Fruit fly (Drosophila melanogaster) whole organism, embryonic: ENCODE measurements around the gene CG5096.

ENCODE experiments used
- Abd-B ChIP-seq: fragments of 200-800 bp; sonication (Bioruptor generic); optimal IDR thresholded peaks from 2 replicates; lab custom pipeline; 2018; ENCODE audit warnings: missing biosample characterization, mild to moderate bottlenecking, missing genetic modification characterization, moderate library complexity
- Aef1 ChIP-seq: fragments of 200-800 bp; sonication (Bioruptor generic); IDR thresholded peaks from 3 replicates; pipeline ENCODE4 v1.3.6; 2022; ENCODE audit warnings: missing biosample characterization, missing genetic modification characterization
- CG11504 ChIP-seq: fragments of 200-800 bp; sonication (Bioruptor generic); optimal IDR thresholded peaks from 3 replicates; lab custom pipeline; 2019; ENCODE audit warnings: missing biosample characterization, mild to moderate bottlenecking, missing genetic modification characterization, moderate library complexity
- CG11560 ChIP-seq: fragments of 200-800 bp; sonication (Bioruptor generic); IDR thresholded peaks from 3 replicates; pipeline ENCODE4 v1.3.6; 2022; ENCODE audit warnings: missing biosample characterization, missing genetic modification characterization
- CG11695 ChIP-seq: fragments of 200-800 bp; sonication (Bioruptor generic); IDR thresholded peaks from 3 replicates; pipeline ENCODE4 v1.3.6; 2022; ENCODE audit warnings: missing biosample characterization, missing genetic modification characterization
- CG17612 ChIP-seq: fragments of 200-800 bp; sonication (Bioruptor generic); IDR thresholded peaks from 2 replicates; pipeline ENCODE4 v1.3.6; 2022; ENCODE audit warnings: missing biosample characterization, missing genetic modification characterization
- CG18011 ChIP-seq: fragments of 200-800 bp; sonication (Bioruptor generic); optimal IDR thresholded peaks from 2 replicates; lab custom pipeline; 2017; ENCODE audit warnings: missing biosample characterization, missing genetic modification characterization, mild to moderate bottlenecking, moderate library complexity, missing genotype
- CG2116 ChIP-seq: fragments of 200-800 bp; sonication (Bioruptor generic); optimal IDR thresholded peaks from 3 replicates; lab custom pipeline; 2018; ENCODE audit warnings: missing biosample characterization, mild to moderate bottlenecking, missing genetic modification characterization
- CG2202 ChIP-seq: fragments of 200-800 bp; sonication (Bioruptor generic); optimal IDR thresholded peaks from 2 replicates; lab custom pipeline; 2018; ENCODE audit warnings: missing biosample characterization, mild to moderate bottlenecking, missing genetic modification characterization
- CG3726 ChIP-seq: fragments of 200-800 bp; sonication (Bioruptor generic); IDR thresholded peaks from 3 replicates; pipeline ENCODE4, ENCODE4 v1.3.6; 2022; ENCODE audit warnings: missing biosample characterization, missing genetic modification characterization
- CG6254 ChIP-seq: fragments of 200-800 bp; sonication (Bioruptor generic); optimal IDR thresholded peaks from 3 replicates; lab custom pipeline; 2017; ENCODE audit warnings: mild to moderate bottlenecking, missing biosample characterization, missing genetic modification reagents, missing genetic modification characterization
- CG6683 ChIP-seq: fragments of 200-800 bp; sonication (Bioruptor generic); optimal IDR thresholded peaks from 2 replicates; lab custom pipeline; 2017; ENCODE audit warnings: missing biosample characterization, mild to moderate bottlenecking, missing genetic modification characterization, missing genetic modification reagents
- CG6813 ChIP-seq: fragments of 200-800 bp; sonication (Bioruptor generic); optimal IDR thresholded peaks from 2 replicates; lab custom pipeline; 2017; ENCODE audit warnings: missing biosample characterization, missing genetic modification characterization, mild to moderate bottlenecking, moderate library complexity, missing genetic modification reagents
- CG7556 ChIP-seq: fragments of 200-800 bp; sonication (Bioruptor generic); optimal IDR thresholded peaks from 2 replicates; lab custom pipeline; 2017; ENCODE audit warnings: missing biosample characterization, mild to moderate bottlenecking, missing genetic modification characterization
- CG7987 ChIP-seq: fragments of 200-800 bp; sonication (Bioruptor generic); optimal IDR thresholded peaks from 2 replicates; lab custom pipeline; 2018; ENCODE audit warnings: missing biosample characterization, mild to moderate bottlenecking, missing genetic modification characterization, moderate library complexity
- CG8089 ChIP-seq: fragments of 200-800 bp; sonication (Bioruptor generic); optimal IDR thresholded peaks from 3 replicates; lab custom pipeline; 2016; ENCODE audit warnings: missing biosample characterization, missing genetic modification characterization
- CG8924 ChIP-seq: fragments of 200-800 bp; optimal IDR thresholded peaks from 3 replicates; lab custom pipeline; 2019; ENCODE audit warnings: missing biosample characterization, mild to moderate bottlenecking, missing genetic modification characterization, moderate library complexity
- CG9817 ChIP-seq: fragments of 200-800 bp; sonication (Bioruptor generic); optimal IDR thresholded peaks from 2 replicates; lab custom pipeline; 2018; ENCODE audit warnings: missing biosample characterization, mild to moderate bottlenecking, missing genetic modification characterization, moderate library complexity
- Chrac-16 ChIP-seq: fragments of 200-800 bp; sonication (Bioruptor generic); optimal IDR thresholded peaks from 3 replicates; lab custom pipeline; 2016; ENCODE audit warnings: missing biosample characterization, missing genetic modification characterization
- D19A ChIP-seq: fragments of 200-800 bp; optimal IDR thresholded peaks from 3 replicates; lab custom pipeline; 2019; ENCODE audit warnings: missing biosample characterization, mild to moderate bottlenecking, missing genetic modification characterization, moderate library complexity
- Doc2 ChIP-seq: fragments of 200-800 bp; sonication (Bioruptor generic); IDR thresholded peaks from 2 replicates; pipeline ENCODE4 v1.3.6; 2022; ENCODE audit warnings: missing biosample characterization, missing genetic modification characterization
- Drgx ChIP-seq: fragments of 200-800 bp; sonication (Bioruptor generic); IDR thresholded peaks from 2 replicates; pipeline ENCODE4 v1.3.6; 2022; ENCODE audit warnings: missing biosample characterization, missing genetic modification characterization
- Eip74EF ChIP-seq, 2 experiments: fragments of 200-800 bp in 1 of 2; fragments of >200 bp in 1 of 2; sonication (Bioruptor generic) in 1 of 2; optimal IDR thresholded peaks; 2 replicates each; lab custom pipeline; 2017 to 2019; ENCODE audit warnings: missing biosample characterization in 2 of 2, missing genetic modification characterization in 2 of 2, mild to moderate bottlenecking in 1 of 2, moderate library complexity in 1 of 2
- Max ChIP-seq: fragments of 200-800 bp; sonication (Bioruptor generic); optimal IDR thresholded peaks from 2 replicates; lab custom pipeline; 2016; ENCODE audit warnings: missing biosample characterization, mild to moderate bottlenecking, missing genetic modification characterization
- Oli ChIP-seq: fragments of 200-800 bp; sonication (Bioruptor generic); optimal IDR thresholded peaks from 2 replicates; lab custom pipeline; 2018; ENCODE audit warnings: missing biosample characterization, mild to moderate bottlenecking, missing genetic modification characterization, moderate library complexity
- Opbp ChIP-seq: fragments of 200-800 bp; sonication (Bioruptor generic); IDR thresholded peaks from 3 replicates; pipeline ENCODE4 v1.3.6; 2022; ENCODE audit warnings: missing biosample characterization, missing genetic modification characterization; ENCODE audit not compliant: partially characterized antibody
- Ptx1 ChIP-seq: fragments of 200-800 bp; sonication (Bioruptor generic); IDR thresholded peaks from 2 replicates; pipeline ENCODE4 v1.3.6; 2022; ENCODE audit warnings: missing biosample characterization, missing genetic modification characterization
- Sin3A ChIP-seq: fragments of >200 bp; optimal IDR thresholded peaks from 2 replicates; lab custom pipeline; 2018
- Sox102F ChIP-seq: fragments of 200-800 bp; sonication (Bioruptor generic); optimal IDR thresholded peaks from 2 replicates; lab custom pipeline; 2018; ENCODE audit warnings: missing biosample characterization, mild to moderate bottlenecking, missing genetic modification characterization, moderate library complexity
- Spps ChIP-seq: fragments of 200-800 bp; sonication (Bioruptor generic); optimal IDR thresholded peaks from 2 replicates; lab custom pipeline; 2018; ENCODE audit warnings: missing biosample characterization, mild to moderate bottlenecking, missing genetic modification characterization
- Stat92E ChIP-seq, 3 experiments: fragments of >200 bp in 2 of 3; fragments of 200-800 bp in 1 of 3; sonication (Bioruptor generic) in 1 of 3; optimal IDR thresholded peaks; 2 replicates each; lab custom pipeline; 2017 to 2019; ENCODE audit warnings: missing biosample characterization in 3 of 3, missing genetic modification characterization in 3 of 3, mild to moderate bottlenecking in 1 of 3, moderate library complexity in 1 of 3
- Taf1 ChIP-seq: fragments of 200-800 bp; sonication (Bioruptor generic); IDR thresholded peaks from 2 replicates; pipeline ENCODE4 v1.3.6; 2022; ENCODE audit warnings: missing biosample characterization, missing genetic modification characterization
- Usf ChIP-seq: fragments of 200-800 bp; sonication (Bioruptor generic); optimal IDR thresholded peaks from 2 replicates; lab custom pipeline; 2017; ENCODE audit warnings: missing genotype, missing biosample characterization, missing genetic modification characterization
- YL-1 ChIP-seq: fragments of 200-800 bp; sonication (Bioruptor generic); optimal IDR thresholded peaks from 3 replicates; lab custom pipeline; 2017; ENCODE audit warnings: missing biosample characterization, mild to moderate bottlenecking, missing genetic modification characterization
- az2 ChIP-seq: fragments of 200-800 bp; sonication (Bioruptor generic); optimal IDR thresholded peaks from 3 replicates; lab custom pipeline; 2016; ENCODE audit warnings: missing biosample characterization, missing genetic modification characterization
- btn ChIP-seq: fragments of 200-800 bp; sonication (Bioruptor generic); optimal IDR thresholded peaks from 2 replicates; lab custom pipeline; 2016; ENCODE audit warnings: missing biosample characterization, missing genetic modification characterization
- chif ChIP-seq, 2 experiments: fragments of 200-800 bp; sonication (Bioruptor generic); optimal IDR thresholded peaks; 3 replicates each; lab custom pipeline; 2016; ENCODE audit warnings: missing biosample characterization in 2 of 2, missing genetic modification characterization in 2 of 2
- chinmo ChIP-seq: fragments of 200-800 bp; sonication (Bioruptor generic); IDR thresholded peaks from 4 replicates; pipeline ENCODE4 v1.3.6; 2022; ENCODE audit warnings: missing biosample characterization, missing genetic modification characterization; ENCODE audit not compliant: partially characterized antibody
- crol ChIP-seq: fragments of 200-800 bp; sonication (Bioruptor generic); IDR thresholded peaks from 2 replicates; pipeline ENCODE4 v1.3.6; 2022; ENCODE audit warnings: missing biosample characterization, missing genetic modification characterization
- exex ChIP-seq: fragments of 200-800 bp; sonication (Bioruptor generic); optimal IDR thresholded peaks from 4 replicates; lab custom pipeline; 2018; ENCODE audit warnings: missing biosample characterization, mild to moderate bottlenecking, missing genetic modification characterization, moderate library complexity
- ftz-f1 ChIP-seq: fragments of 200-800 bp; sonication (Bioruptor generic); optimal IDR thresholded peaks from 2 replicates; lab custom pipeline; 2016; ENCODE audit warnings: missing biosample characterization, missing genetic modification characterization
- lmd ChIP-seq: fragments of 200-800 bp; sonication (Bioruptor generic); IDR thresholded peaks from 2 replicates; pipeline ENCODE4 v1.3.6; 2022; ENCODE audit warnings: missing biosample characterization, missing genetic modification characterization
- onecut ChIP-seq: fragments of 200-800 bp; sonication (Bioruptor generic); IDR thresholded peaks from 2 replicates; pipeline ENCODE4 v1.3.6; 2022; ENCODE audit warnings: missing biosample characterization, missing genetic modification characterization
- org-1 ChIP-seq: fragments of 200-800 bp; sonication (Bioruptor generic); optimal IDR thresholded peaks from 2 replicates; lab custom pipeline; 2017; ENCODE audit warnings: missing biosample characterization, missing genetic modification characterization
- row ChIP-seq: fragments of 200-800 bp; sonication (Bioruptor generic); IDR thresholded peaks from 3 replicates; pipeline ENCODE4 v1.3.6; 2022; ENCODE audit warnings: missing biosample characterization, missing genetic modification characterization
- scrt ChIP-seq: fragments of 200-800 bp; sonication (Bioruptor generic); optimal IDR thresholded peaks from 2 replicates; lab custom pipeline; 2018; ENCODE audit warnings: missing biosample characterization, mild to moderate bottlenecking, missing genetic modification characterization, moderate library complexity
- tll ChIP-seq, 2 experiments: fragments of 200-800 bp in 1 of 2; fragments of >200 bp in 1 of 2; sonication (Bioruptor generic) in 1 of 2; optimal IDR thresholded peaks; 2 replicates each; lab custom pipeline; 2017 to 2019; ENCODE audit warnings: missing biosample characterization in 2 of 2, missing genetic modification characterization in 2 of 2, mild to moderate bottlenecking in 1 of 2, moderate library complexity in 1 of 2
- ttk ChIP-seq: fragments of 200-800 bp; sonication (Bioruptor generic); IDR thresholded peaks from 2 replicates; pipeline ENCODE4 v2.1.2; 2022; ENCODE audit warnings: missing biosample characterization, missing genetic modification characterization
- unpg ChIP-seq: fragments of 200-800 bp; sonication (Bioruptor generic); optimal IDR thresholded peaks from 3 replicates; lab custom pipeline; 2018; ENCODE audit warnings: missing biosample characterization, mild to moderate bottlenecking, missing genetic modification characterization, moderate library complexity
- vvl ChIP-seq: fragments of 200-800 bp; sonication (Bioruptor generic); IDR thresholded peaks from 2 replicates; pipeline ENCODE4 v1.3.6; 2022; ENCODE audit warnings: missing biosample characterization, missing genetic modification characterization

The CG5096 gene

DNA sequence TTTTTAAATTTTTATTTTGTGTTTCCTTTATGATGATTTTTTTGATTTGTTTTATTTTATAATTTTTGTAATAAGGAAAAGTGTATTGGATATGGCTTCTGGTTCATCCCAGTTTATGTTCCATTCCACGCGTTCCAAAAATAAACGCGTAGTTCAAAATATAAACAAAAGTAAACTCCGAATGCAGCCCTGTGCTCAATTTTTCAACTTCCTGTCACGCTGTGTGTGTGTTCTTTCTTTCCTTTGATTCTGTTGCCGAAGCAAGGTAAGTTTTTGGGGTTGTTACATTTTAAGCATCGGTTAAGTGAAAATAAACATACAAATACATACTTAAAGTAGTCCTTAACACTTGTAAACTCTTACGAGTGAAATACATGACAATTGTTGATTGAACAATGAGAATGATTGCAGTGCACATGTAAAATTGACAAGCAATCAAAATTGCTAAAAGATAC lies 26.1 kb downstream of the CG5096 start, which contains the start of the genes Ip259 and RpS27A (continued):
- 0 out of 2 replicates have a peak, but pooled peaks have one; percentile 5 for TF ChIP-seq Drgx (GFP tag; lab: Robert Waterston, UW)
- peak; percentile 74 for TF ChIP-seq scrt (GFP tag; lab: Kevin White, UChicago)
- TF ChIP-seq ttk (GFP tag; lab: Robert Waterston, UW): peak; percentile 75
- TF ChIP-seq CG11560 (tag; lab: Robert Waterston, UW): no peak
- TF ChIP-seq CG7556 (GFP tag; lab: Kevin White, UChicago): no peak
- peak; percentile 18 for TF ChIP-seq CG6254 (GFP tag; lab: Kevin White, UChicago)
- TF ChIP-seq chif (GFP tag; optimal IDR thresholded peaks at IDR 0.05; lab: Kevin White, UChicago): peak; percentile 53 to 75
- TF ChIP-seq org-1 (GFP tag; lab: Kevin White, UChicago): peak; percentile 40
- TF ChIP-seq exex (tag; lab: Kevin White, UChicago): no peak
- peak; percentile 98 for TF ChIP-seq CG2116 (GFP tag; lab: Kevin White, UChicago)
- TF ChIP-seq CG6683: peak; percentile 51
- peak; percentile 55 for TF ChIP-seq CG18011
- TF ChIP-seq CG8924: peak; percentile 61
- no peak for TF ChIP-seq Abd-B
- TF ChIP-seq Taf1: no peak
- TF ChIP-seq Aef1 (GFP tag; lab: Robert Waterston, UW): peak; percentile 54; the same call in 2 of the 3 replicates
- peak; percentile 83 for TF ChIP-seq CG6813 (GFP tag; lab: Kevin White, UChicago)
- TF ChIP-seq D19A (tag; lab: Kevin White, UChicago): peak; percentile 45
- peak; percentile 81 for TF ChIP-seq row (GFP tag; lab: Robert Waterston, UW)
- peak; percentile 32 for TF ChIP-seq btn (GFP tag; lab: Kevin White, UChicago)
- TF ChIP-seq crol (GFP tag; lab: Robert Waterston, UW): no peak
- TF ChIP-seq CG2202: peak; percentile 57
- TF ChIP-seq Opbp: no peak; the same call in 2 of the 3 replicates
- no peak for TF ChIP-seq tll (GFP tag; optimal IDR thresholded peaks at IDR 0.05; lab: Kevin White, UChicago)
- peak; percentile 76 for TF ChIP-seq unpg
- peak; percentile 75 for TF ChIP-seq onecut (GFP tag; lab: Robert Waterston, UW)
- peak; percentile 91 for TF ChIP-seq CG7987
- TF ChIP-seq Spps: peak; percentile 21
- TF ChIP-seq Sin3A (lab: Kevin White, UChicago): no peak
- TF ChIP-seq Usf: peak; percentile 78
- no peak for TF ChIP-seq chinmo (GFP tag; lab: Robert Waterston, UW)
- peak; percentile 71; the same call in 1 of the 2 replicates for TF ChIP-seq Ptx1 (GFP tag; lab: Robert Waterston, UW)
- TF ChIP-seq Eip74EF (GFP tag; optimal IDR thresholded peaks at IDR 0.05; lab: Kevin White, UChicago): peak in 1 of 2 experiments; percentile 64
- TF ChIP-seq ftz-f1: no peak
- peak in 1 of 3 experiments; percentile 65 for TF ChIP-seq Stat92E (GFP tag; optimal IDR thresholded peaks at IDR 0.05; lab: Kevin White, UChicago)
- TF ChIP-seq CG17612 (GFP tag; lab: Robert Waterston, UW): no peak
- TF ChIP-seq CG8089 (GFP tag; lab: Kevin White, UChicago): peak; percentile 85
- TF ChIP-seq Max (GFP tag; lab: Kevin White, UChicago): peak; percentile 86
- TF ChIP-seq Sox102F: no peak
- peak; percentile 70 for TF ChIP-seq CG9817
- TF ChIP-seq Oli (tag; lab: Kevin White, UChicago): no peak
- peak; percentile 93 for TF ChIP-seq YL-1 (GFP tag; lab: Kevin White, UChicago)
- peak; percentile 57; the same call in 2 of the 3 replicates for TF ChIP-seq CG11695 (GFP tag; lab: Robert Waterston, UW)
- TF ChIP-seq vvl (GFP tag; lab: Robert Waterston, UW): peak; percentile 87
- TF ChIP-seq lmd: peak; percentile 57
- no peak for TF ChIP-seq CG11504 (tag; lab: Kevin White, UChicago)
- TF ChIP-seq CG3726: no peak
- TF ChIP-seq Doc2 (GFP tag; lab: Robert Waterston, UW): no peak
- TF ChIP-seq az2 (GFP tag; lab: Kevin White, UChicago): peak; percentile 55
- TF ChIP-seq Chrac-16 (GFP tag; lab: Kevin White, UChicago): peak; percentile 52
